Fruit fly (Drosophila melanogaster) whole organism, prepupa: ENCODE results near the gene LanA.

Experiments used
- CG10631 ChIP-seq: fragments of 200-800 bp; sonication (Bioruptor generic); optimal IDR thresholded peaks from 2 replicates; lab custom pipeline; 2016; ENCODE audit warnings: missing biosample characterization, missing genetic modification characterization
- CG11294 ChIP-seq: fragments of 200-800 bp; sonication (Bioruptor generic); IDR thresholded peaks from 2 replicates; pipeline ENCODE4 v1.3.6; 2022; ENCODE audit warnings: missing biosample characterization, missing genetic modification characterization
- CG11902 ChIP-seq: fragments of 200-800 bp; sonication (Bioruptor generic); optimal IDR thresholded peaks from 3 replicates; lab custom pipeline; 2016; ENCODE audit warnings: missing biosample characterization, missing genetic modification characterization
- CG15336 ChIP-seq: fragments of 200-800 bp; sonication (Bioruptor generic); IDR thresholded peaks from 2 replicates; pipeline ENCODE4 v1.3.6; 2022; ENCODE audit warnings: missing biosample characterization, missing genetic modification characterization
- CG1621 ChIP-seq: fragments of 200-800 bp; sonication (Bioruptor generic); optimal IDR thresholded peaks from 3 replicates; lab custom pipeline; 2018; ENCODE audit warnings: missing biosample characterization, mild to moderate bottlenecking, missing genetic modification characterization
- CG16779 ChIP-seq: fragments of 200-800 bp; sonication (Bioruptor generic); optimal IDR thresholded peaks from 3 replicates; lab custom pipeline; 2017; ENCODE audit warnings: missing biosample characterization, mild to moderate bottlenecking, missing genetic modification characterization
- CG31627 ChIP-seq: fragments of 200-800 bp; sonication (Bioruptor generic); optimal IDR thresholded peaks from 3 replicates; lab custom pipeline; 2016; ENCODE audit warnings: missing biosample characterization, missing genetic modification characterization
- CG34406 ChIP-seq: fragments of 200-800 bp; sonication (Bioruptor generic); optimal IDR thresholded peaks from 3 replicates; lab custom pipeline; 2016; ENCODE audit warnings: missing biosample characterization, missing genetic modification characterization
- CG3919 ChIP-seq: fragments of 200-800 bp; sonication (Bioruptor generic); optimal IDR thresholded peaks from 3 replicates; lab custom pipeline; 2016; ENCODE audit warnings: missing biosample characterization, missing genetic modification characterization
- CG4318 ChIP-seq: fragments of 200-800 bp; sonication (Bioruptor generic); optimal IDR thresholded peaks from 3 replicates; lab custom pipeline; 2017; ENCODE audit warnings: missing biosample characterization, mild to moderate bottlenecking, missing genetic modification characterization
- CG6163 ChIP-seq: fragments of 200-800 bp; sonication (Bioruptor generic); IDR thresholded peaks from 3 replicates; pipeline ENCODE4 v1.3.6; 2022; ENCODE audit warnings: missing biosample characterization, missing genetic modification characterization
- CG6276 ChIP-seq: fragments of 200-800 bp; sonication (Bioruptor generic); optimal IDR thresholded peaks from 2 replicates; lab custom pipeline; 2017; ENCODE audit warnings: missing biosample characterization, mild to moderate bottlenecking, missing genetic modification characterization
- CG6808 ChIP-seq: fragments of 200-800 bp; sonication (Bioruptor generic); optimal IDR thresholded peaks from 3 replicates; lab custom pipeline; 2017; ENCODE audit warnings: missing biosample characterization, missing genetic modification characterization, mild to moderate bottlenecking, moderate library complexity, missing genetic modification reagents
- CG6854 ChIP-seq: fragments of 200-800 bp; sonication (Bioruptor generic); optimal IDR thresholded peaks from 2 replicates; lab custom pipeline; 2017; ENCODE audit warnings: missing biosample characterization, mild to moderate bottlenecking, missing genetic modification characterization
- CG8319 ChIP-seq: fragments of 200-800 bp; sonication (Bioruptor generic); optimal IDR thresholded peaks from 3 replicates; lab custom pipeline; 2016; ENCODE audit warnings: missing biosample characterization, missing genetic modification characterization
- CG8632 ChIP-seq: fragments of 200-800 bp; sonication (Bioruptor generic); optimal IDR thresholded peaks from 3 replicates; lab custom pipeline; 2016; ENCODE audit warnings: missing biosample characterization, missing genetic modification characterization
- CG9139 ChIP-seq: fragments of 200-800 bp; sonication (Bioruptor generic); optimal IDR thresholded peaks from 3 replicates; lab custom pipeline; 2017; ENCODE audit warnings: missing biosample characterization, mild to moderate bottlenecking, missing genetic modification characterization
- Eip78C ChIP-seq: fragments of 200-800 bp; sonication (Bioruptor generic); peaks from one replicate; lab custom pipeline; 2016; ENCODE audit warnings: missing biosample characterization, missing genetic modification characterization
- Eip93F ChIP-seq: fragments of 200-800 bp; sonication (Bioruptor generic); optimal IDR thresholded peaks from 2 replicates; lab custom pipeline; 2016; ENCODE audit warnings: missing biosample characterization, mild to moderate bottlenecking, missing genetic modification characterization
- Ets21C ChIP-seq: fragments of 200-800 bp; sonication (Bioruptor generic); optimal IDR thresholded peaks from 3 replicates; lab custom pipeline; 2016; ENCODE audit warnings: missing biosample characterization, missing genetic modification characterization
- Ets96B ChIP-seq: fragments of 200-800 bp; optimal IDR thresholded peaks from 2 replicates; lab custom pipeline; 2019; ENCODE audit warnings: missing biosample characterization, mild to moderate bottlenecking, missing genetic modification characterization, moderate library complexity
- Hr38 ChIP-seq: sonication (Bioruptor generic); optimal IDR thresholded peaks from 2 replicates; lab custom pipeline; 2016; ENCODE audit warnings: missing biosample characterization, missing genetic modification characterization
- Hr39 ChIP-seq: fragments of 200-800 bp; sonication (Bioruptor generic); optimal IDR thresholded peaks from 2 replicates; lab custom pipeline; 2016; ENCODE audit warnings: missing biosample characterization, missing genetic modification characterization
- Hr4 ChIP-seq: fragments of 200-800 bp; sonication (Bioruptor generic); optimal IDR thresholded peaks from 3 replicates; lab custom pipeline; 2016; ENCODE audit warnings: missing biosample characterization, missing genetic modification characterization
- Lpt ChIP-seq: fragments of 200-800 bp; sonication (Bioruptor generic); optimal IDR thresholded peaks from 3 replicates; lab custom pipeline; 2016; ENCODE audit warnings: missing biosample characterization, missing genetic modification characterization
- OdsH ChIP-seq: fragments of 200-800 bp; sonication (Bioruptor generic); optimal IDR thresholded peaks from 3 replicates; lab custom pipeline; 2016; ENCODE audit warnings: missing biosample characterization, missing genetic modification characterization
- Smox ChIP-seq: fragments of 200-800 bp; sonication (Bioruptor generic); optimal IDR thresholded peaks from 3 replicates; lab custom pipeline; 2016; ENCODE audit warnings: missing biosample characterization, missing genetic modification characterization
- Sox102F ChIP-seq: fragments of 200-800 bp; sonication (Bioruptor generic); optimal IDR thresholded peaks from 2 replicates; lab custom pipeline; 2016; ENCODE audit warnings: missing biosample characterization, mild to moderate bottlenecking, missing genetic modification characterization
- Sox14 ChIP-seq: fragments of 200-800 bp; sonication (Bioruptor generic); optimal IDR thresholded peaks from 3 replicates; lab custom pipeline; 2016; ENCODE audit warnings: missing biosample characterization, missing genetic modification characterization
- Sox15 ChIP-seq: fragments of 200-800 bp; sonication (Bioruptor generic); optimal IDR thresholded peaks from 3 replicates; lab custom pipeline; 2016; ENCODE audit warnings: missing biosample characterization, missing genetic modification characterization
- achi ChIP-seq: fragments of 200-800 bp; sonication (Bioruptor generic); optimal IDR thresholded peaks from 3 replicates; lab custom pipeline; 2016; ENCODE audit warnings: missing biosample characterization, missing genetic modification characterization
- acj6 ChIP-seq: fragments of 200-800 bp; sonication (Bioruptor generic); optimal IDR thresholded peaks from 3 replicates; lab custom pipeline; 2016; ENCODE audit warnings: missing biosample characterization, missing genetic modification characterization
- cyc ChIP-seq: fragments of 200-800 bp; sonication (Bioruptor generic); optimal IDR thresholded peaks from 3 replicates; lab custom pipeline; 2016; ENCODE audit warnings: missing biosample characterization, missing genetic modification characterization
- dac ChIP-seq: fragments of 200-800 bp; sonication (Bioruptor generic); optimal IDR thresholded peaks from 2 replicates; lab custom pipeline; 2017; ENCODE audit warnings: missing biosample characterization, mild to moderate bottlenecking, missing genetic modification characterization
- dsx ChIP-seq: fragments of 200-800 bp; optimal IDR thresholded peaks from 3 replicates; lab custom pipeline; 2019; ENCODE audit warnings: missing biosample characterization, mild to moderate bottlenecking, missing genetic modification characterization, moderate library complexity; ENCODE audit not compliant: poor library complexity, severe bottlenecking
- eg ChIP-seq: fragments of 200-800 bp; sonication (Bioruptor generic); IDR thresholded peaks from 3 replicates; pipeline ENCODE4 v1.3.6; 2022; ENCODE audit warnings: missing biosample characterization, missing genetic modification characterization
- esn ChIP-seq: fragments of 200-800 bp; sonication (Bioruptor generic); optimal IDR thresholded peaks from 2 replicates; lab custom pipeline; 2016; ENCODE audit warnings: missing biosample characterization, mild to moderate bottlenecking, missing genetic modification characterization, moderate library complexity
- fd59A ChIP-seq: fragments of 200-800 bp; sonication (Bioruptor generic); optimal IDR thresholded peaks from 2 replicates; lab custom pipeline; 2017; ENCODE audit warnings: missing biosample characterization, mild to moderate bottlenecking, missing genetic modification characterization, missing genetic modification reagents
- fd85E ChIP-seq: fragments of 200-800 bp; sonication (Bioruptor generic); optimal IDR thresholded peaks from 3 replicates; lab custom pipeline; 2016; ENCODE audit warnings: missing biosample characterization, missing genetic modification characterization
- fkh ChIP-seq: fragments of 200-800 bp; sonication (Bioruptor generic); optimal IDR thresholded peaks from 3 replicates; lab custom pipeline; 2017; ENCODE audit warnings: missing biosample characterization, mild to moderate bottlenecking, missing genetic modification characterization, moderate library complexity
- lz ChIP-seq: fragments of 200-800 bp; sonication (Bioruptor generic); optimal IDR thresholded peaks from 3 replicates; lab custom pipeline; 2016; ENCODE audit warnings: missing biosample characterization, missing genetic modification characterization
- net ChIP-seq: fragments of 200-800 bp; sonication (Bioruptor generic); optimal IDR thresholded peaks from 3 replicates; lab custom pipeline; 2016; ENCODE audit warnings: missing biosample characterization, missing genetic modification characterization
- pdm3 ChIP-seq: fragments of 200-800 bp; sonication (Bioruptor generic); optimal IDR thresholded peaks from 3 replicates; lab custom pipeline; 2016; ENCODE audit warnings: missing biosample characterization, missing genetic modification characterization
- salr ChIP-seq, 2 experiments: fragments of 200-800 bp; sonication (Bioruptor generic); optimal IDR thresholded peaks; 3 replicates each; lab custom pipeline; 2016 to 2018; ENCODE audit warnings: missing biosample characterization in 2 of 2, missing genetic modification characterization in 2 of 2, mild to moderate bottlenecking in 1 of 2
- ss ChIP-seq, 2 experiments: fragments of 200-800 bp; sonication (Bioruptor generic); optimal IDR thresholded peaks; 2 replicates in 1 of 2; 3 replicates in 1 of 2; lab custom pipeline; 2017 to 2018; ENCODE audit warnings: mild to moderate bottlenecking in 2 of 2, missing biosample characterization in 2 of 2, missing genetic modification characterization in 2 of 2, moderate library complexity in 1 of 2
- vri ChIP-seq: fragments of 200-800 bp; sonication (Bioruptor generic); optimal IDR thresholded peaks from 3 replicates; lab custom pipeline; 2016; ENCODE audit warnings: missing biosample characterization, mild to moderate bottlenecking, missing genetic modification characterization

Gene LanA

DNA sequence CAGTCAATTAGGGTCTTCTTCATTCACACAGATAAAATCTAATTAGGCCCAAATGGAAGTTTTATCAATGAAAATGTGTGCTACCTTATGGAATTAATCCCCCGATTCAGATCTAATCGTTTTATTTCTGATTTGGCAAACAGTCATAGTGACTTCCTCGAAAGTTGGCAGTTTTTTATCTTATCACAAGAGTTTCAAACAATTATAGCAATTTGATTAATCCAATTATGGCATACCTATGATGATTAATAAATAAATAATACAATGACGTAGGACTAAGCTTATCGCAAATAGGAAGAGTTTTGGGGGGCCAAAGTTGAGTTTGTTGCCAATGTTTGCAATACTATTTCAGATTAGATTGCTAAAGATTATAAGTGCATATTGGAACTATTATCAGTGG is 43.4 kb upstream of the LanA start:
- TF ChIP-seq OdsH (GFP tag; lab: Kevin White, UChicago): no peak
- TF ChIP-seq CG6163 (GFP tag; lab: Robert Waterston, UW): no peak

DNA sequence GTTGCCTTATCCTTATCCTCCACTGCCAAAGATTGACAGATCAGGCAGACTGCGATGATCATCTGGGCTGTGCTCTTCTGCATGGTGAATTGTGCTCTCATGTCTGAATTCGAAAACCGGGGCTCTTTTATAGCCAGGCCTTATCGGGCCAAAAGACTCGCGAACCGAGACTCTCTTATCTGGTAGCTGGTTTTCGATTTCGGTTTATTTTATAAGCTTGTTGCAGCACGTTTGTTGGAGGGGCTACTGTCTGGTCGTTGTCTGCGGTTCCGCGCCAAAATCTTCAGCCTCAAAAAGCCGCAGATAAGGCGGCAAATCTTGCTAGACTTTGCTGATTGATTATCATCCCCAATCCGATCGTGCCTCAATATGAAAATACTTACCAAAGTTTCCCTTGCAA is 40.8 kb upstream of the LanA start, which contains the start of gene CG10163:
Gene CG10163, minus strand, starts transcription at position 101 of the 400 bp plus-strand sequence.
- TF ChIP-seq CG8319 (GFP tag; lab: Kevin White, UChicago): no peak
- no peak for TF ChIP-seq CG10631 (GFP tag; lab: Kevin White, UChicago)
- no peak for TF ChIP-seq Smox
- TF ChIP-seq Lpt: no peak
- TF ChIP-seq CG8632 (GFP tag; lab: Kevin White, UChicago): no peak
- no peak for TF ChIP-seq fkh (GFP tag; lab: Kevin White, UChicago)
- no peak for TF ChIP-seq esn (GFP tag; lab: Kevin White, UChicago)

DNA sequence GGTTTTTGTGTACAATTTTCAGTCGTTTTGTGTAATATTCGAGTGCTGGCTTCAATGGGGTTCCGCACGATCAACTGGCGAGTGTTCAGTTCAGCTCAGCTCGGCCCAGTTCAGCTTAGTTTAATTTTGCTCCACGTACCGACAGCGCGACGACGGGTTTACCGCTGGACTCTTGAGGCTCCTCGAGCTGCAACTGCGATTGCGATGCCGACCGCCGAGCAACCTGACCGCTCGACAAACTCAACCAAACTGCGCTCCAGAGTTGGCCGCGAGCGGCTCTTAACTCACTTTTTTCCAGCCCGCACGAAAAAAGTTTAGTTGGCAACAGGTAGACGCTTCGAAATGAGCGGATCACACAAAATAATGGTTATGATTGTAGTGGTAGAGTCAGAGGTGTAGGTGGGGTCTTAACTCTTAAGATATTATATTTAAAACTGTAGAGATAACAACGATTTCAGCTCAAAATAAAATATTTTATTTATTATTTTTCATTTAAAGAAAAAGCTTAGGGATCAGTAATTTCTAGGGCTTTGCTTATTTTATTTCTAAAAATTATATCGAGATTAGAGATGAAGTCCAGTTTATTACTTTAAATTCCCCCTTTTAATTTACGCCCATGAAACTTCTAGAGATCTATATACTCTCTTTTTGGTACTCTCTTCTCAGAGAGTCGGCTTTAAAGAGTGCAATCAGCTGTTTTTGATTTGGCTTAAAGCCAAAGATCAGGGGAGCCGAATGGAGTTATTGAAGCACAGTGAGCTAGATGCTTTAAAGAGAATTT is 38.8 kb upstream of the LanA start, which contains the start of gene Best2:
Gene Best2, minus strand, starts transcription at position 258 of the 781 bp plus-strand sequence.
- TF ChIP-seq CG34406 (GFP tag; lab: Kevin White, UChicago) (peak; percentile 94), eg (GFP tag; lab: Robert Waterston, UW) (peak; percentile 94), Hr38 (no peak), CG3919 (peak; percentile 93), Ets96B (peak; percentile 93), CG6808 (GFP tag; lab: Kevin White, UChicago) (peak; percentile 94), cyc (GFP tag; lab: Kevin White, UChicago) (peak; percentile 90), Eip78C (GFP tag; lab: Kevin White, UChicago) (peak; percentile 99), dsx (GFP tag; lab: Kevin White, UChicago) (peak; percentile 93), Sox15 (peak; percentile 92), Ets21C (GFP tag; lab: Kevin White, UChicago) (peak; percentile 92), dac (GFP tag; lab: Kevin White, UChicago) (peak; percentile 75), CG16779 (tag; lab: Kevin White, UChicago) (peak; percentile 82), Sox102F (GFP tag; lab: Kevin White, UChicago) (peak; percentile 94), vri (peak; percentile 91), CG11294 (GFP tag; lab: Robert Waterston, UW) (peak; percentile 88), pdm3 (GFP tag; lab: Kevin White, UChicago) (peak; percentile 93), CG15336 (GFP tag; lab: Robert Waterston, UW) (peak; percentile 97), lz (peak; percentile 97), Sox14 (GFP tag; lab: Kevin White, UChicago) (peak; percentile 93), Eip93F (GFP tag; lab: Kevin White, UChicago) (peak; percentile 86), salr (GFP tag; optimal IDR thresholded peaks at IDR 0.05; lab: Kevin White, UChicago) (peak; percentile 65 to 88), Hr39 (GFP tag; lab: Kevin White, UChicago) (peak; percentile 91), Lpt (peak; percentile 78), OdsH (GFP tag; lab: Kevin White, UChicago) (peak; percentile 94), CG9139 (GFP tag; lab: Kevin White, UChicago) (peak; percentile 84), fd85E (GFP tag; lab: Kevin White, UChicago) (peak; percentile 73), CG6854 (GFP tag; lab: Kevin White, UChicago) (peak; percentile 91), CG8632 (GFP tag; lab: Kevin White, UChicago) (peak; percentile 93), CG6276 (GFP tag; lab: Kevin White, UChicago) (peak; percentile 90), achi (GFP tag; lab: Kevin White, UChicago) (peak; percentile 93), Hr4 (GFP tag; lab: Kevin White, UChicago) (peak; percentile 90), CG11902 (GFP tag; lab: Kevin White, UChicago) (peak; percentile 89), fd59A (GFP tag; lab: Kevin White, UChicago) (peak; percentile 86), CG4318 (peak; percentile 86), CG8319 (GFP tag; lab: Kevin White, UChicago) (peak; percentile 84), net (GFP tag; lab: Kevin White, UChicago) (peak; percentile 92), Smox (peak; percentile 95), ss (GFP tag; optimal IDR thresholded peaks at IDR 0.05; lab: Kevin White, UChicago) (peak; percentile 93 to 96), CG1621 (tag; lab: Kevin White, UChicago) (peak; percentile 61), acj6 (GFP tag; lab: Kevin White, UChicago) (peak; percentile 95), CG31627 (peak; percentile 94)
